Fruit fly (Drosophila melanogaster): ENCODE measurements around the gene CG10600.
A peak's percentile ranks its signal among the peaks of the same experiment; 100 is the strongest.

- no peak for TF ChIP-seq gsb-n (tag; optimal IDR thresholded peaks at IDR 0.05)
- peak; percentile 89 for TF ChIP-seq cg (GFP tag; optimal IDR thresholded peaks at IDR 0.05)
- TF ChIP-seq E2f1 (GFP tag; IDR thresholded peaks at IDR 0.05): no peak
These were observed 43.5 kb downstream of the CG10600 start for dm6 chr2L:18795917-18796402.

Data from whole organism, embryonic.